Fruit fly (Drosophila melanogaster): ENCODE measurements around the gene CG10600.

DNA sequence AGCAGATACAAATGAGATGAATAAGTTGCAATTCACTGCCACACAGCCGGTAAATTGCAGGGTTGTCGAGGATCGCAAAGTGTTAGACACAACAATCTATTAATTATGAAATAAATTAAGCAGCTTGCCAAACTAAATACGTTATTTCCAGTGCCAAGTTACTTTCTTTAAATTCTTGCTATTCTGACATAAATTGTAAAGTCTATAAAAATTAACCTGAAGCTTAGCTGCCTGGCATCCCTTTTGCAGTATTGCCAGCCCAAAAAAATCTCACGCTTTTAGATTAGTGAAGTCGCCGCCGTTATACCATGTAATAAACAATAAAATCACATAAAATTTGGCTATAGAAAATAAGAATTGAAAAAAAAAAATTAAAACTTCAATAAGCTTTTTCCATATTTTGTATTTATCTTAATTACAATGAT is 18.2 kb upstream of the CG10600 start:
- TF ChIP-seq CG15479 (GFP tag; optimal IDR thresholded peaks at IDR 0.05) (no peak), CG10209 (GFP tag; optimal IDR thresholded peaks at IDR 0.05) (peak; percentile 91), CG15011 (GFP tag; optimal IDR thresholded peaks at IDR 0.05) (peak; percentile 83), Atf3 (GFP tag; optimal IDR thresholded peaks at IDR 0.05) (peak; percentile 81), Camta (GFP tag; optimal IDR thresholded peaks at IDR 0.05) (peak; percentile 90), CG1233 (GFP tag; optimal IDR thresholded peaks at IDR 0.05) (peak; percentile 90), Hr39 (optimal IDR thresholded peaks at IDR 0.05) (no peak), Xrp1 (GFP tag; IDR thresholded peaks at IDR 0.05) (peak; percentile 94)

Data from whole organism, embryonic.